Worm (Caenorhabditis elegans) whole organism, L1 larva: ENCODE measurements around the gene Y39A1A.31.

Experiments used
- C04F5.9 ChIP-seq: sonication (generic microtip); optimal IDR thresholded peaks from 2 replicates; lab custom pipeline; 2016; ENCODE audit warnings: missing genetic modification characterization, missing compliant biosample characterization
- C34B4.2 ChIP-seq: sonication (generic microtip); optimal IDR thresholded peaks from 2 replicates; lab custom pipeline; 2017; ENCODE audit warnings: mild to moderate bottlenecking, missing genetic modification characterization, missing compliant biosample characterization
- Y116A8C.19 ChIP-seq: sonication (generic microtip); optimal IDR thresholded peaks from 2 replicates; lab custom pipeline; 2016; ENCODE audit warnings: missing compliant biosample characterization, missing genetic modification characterization, borderline replicate concordance
- ceh-8 ChIP-seq: fragments of 200-800 bp; sonication (Bioruptor generic); optimal IDR thresholded peaks from 2 replicates; lab custom pipeline; 2018; ENCODE audit warnings: mild to moderate bottlenecking, missing genetic modification characterization, moderate library complexity, missing compliant biosample characterization
- ces-1 ChIP-seq: fragments of 150-350 bp; optimal IDR thresholded peaks from 2 replicates; lab custom pipeline; 2014; ENCODE audit warnings: missing biosample characterization, missing genetic modification reagents, missing genetic modification characterization
- dpl-1 ChIP-seq, 3 experiments: fragments of 150-350 bp in 2 of 3; sonication (generic microtip) in 1 of 3; optimal IDR thresholded peaks; 2 replicates each; lab custom pipeline; 2014 to 2017; ENCODE audit warnings: missing biosample characterization in 3 of 3, missing genetic modification characterization in 3 of 3, missing genetic modification reagents in 3 of 3
- dsc-1 ChIP-seq: sonication (generic microtip); optimal IDR thresholded peaks from 2 replicates; lab custom pipeline; 2016; ENCODE audit warnings: mild to moderate bottlenecking, missing genetic modification characterization, missing compliant biosample characterization
- efl-1 ChIP-seq, 4 experiments: fragments of 150-350 bp; optimal IDR thresholded peaks in 3 of 4; peaks in 1 of 4; 1 replicate in 1 of 4; 2 replicates in 3 of 4; lab custom pipeline; 2014; ENCODE audit warnings: missing biosample characterization in 2 of 4, missing genetic modification characterization in 2 of 4, missing genetic modification reagents in 2 of 4
- efl-3 ChIP-seq: fragments of 200-800 bp; sonication (Bioruptor generic); optimal IDR thresholded peaks from 2 replicates; lab custom pipeline; 2018; ENCODE audit warnings: mild to moderate bottlenecking, missing genetic modification characterization, missing compliant biosample characterization
- egl-27 ChIP-seq, 2 experiments: fragments of 150-350 bp in 1 of 2; sonication (generic microtip); optimal IDR thresholded peaks; 3 replicates each; lab custom pipeline; 2017 to 2018; ENCODE audit warnings: missing biosample characterization in 2 of 2, missing genetic modification characterization in 2 of 2, missing genetic modification reagents in 2 of 2
- elt-2 ChIP-seq: sonication (generic microtip); optimal IDR thresholded peaks from 2 replicates; lab custom pipeline; 2016; ENCODE audit warnings: missing genetic modification characterization, mild to moderate bottlenecking, inconsistent platforms, missing compliant biosample characterization, missing genetic modification reagents
- elt-3 ChIP-seq, 6 experiments: fragments of 150-350 bp in 1 of 6; sonication (generic microtip); optimal IDR thresholded peaks; 2 replicates each; lab custom pipeline; 2017 to 2018; ENCODE audit warnings: missing biosample characterization in 6 of 6, missing genetic modification characterization in 6 of 6, inconsistent platforms in 1 of 6
- ets-5 ChIP-seq: fragments of 200-800 bp; sonication (Bioruptor generic); IDR thresholded peaks from 2 replicates; pipeline ENCODE4 v1.3.6; 2022; ENCODE audit warnings: missing genetic modification characterization, missing compliant biosample characterization
- fkh-4 ChIP-seq: sonication (generic microtip); optimal IDR thresholded peaks from 2 replicates; lab custom pipeline; 2016; ENCODE audit warnings: missing compliant biosample characterization, missing genetic modification characterization, borderline replicate concordance
- fkh-8 ChIP-seq: sonication (generic microtip); optimal IDR thresholded peaks from 2 replicates; lab custom pipeline; 2016; ENCODE audit warnings: mild to moderate bottlenecking, missing genetic modification characterization, missing compliant biosample characterization
- fos-1 ChIP-seq: fragments of 150-350 bp; optimal IDR thresholded peaks from 2 replicates; lab custom pipeline; 2014; ENCODE audit warnings: missing biosample characterization, missing genetic modification characterization
- hlh-4 ChIP-seq: sonication (generic microtip); optimal IDR thresholded peaks from 2 replicates; lab custom pipeline; 2016; ENCODE audit warnings: mild to moderate bottlenecking, missing genetic modification characterization, missing compliant biosample characterization
- irx-1 ChIP-seq: sonication (generic microtip); optimal IDR thresholded peaks from 2 replicates; lab custom pipeline; 2016; ENCODE audit warnings: missing genetic modification characterization, missing compliant biosample characterization
- lin-13 ChIP-seq: fragments of 150-350 bp; optimal IDR thresholded peaks from 2 replicates; lab custom pipeline; 2014; ENCODE audit warnings: missing biosample characterization, missing genetic modification reagents, missing genetic modification characterization
- lin-14 ChIP-seq: fragments of 200-800 bp; sonication (Bioruptor generic); optimal IDR thresholded peaks from 2 replicates; lab custom pipeline; 2018; ENCODE audit warnings: mild to moderate bottlenecking, missing genetic modification characterization, moderate library complexity, missing compliant biosample characterization
- lin-15B ChIP-seq: fragments of 150-350 bp; sonication (generic microtip); optimal IDR thresholded peaks from 3 replicates; lab custom pipeline; 2014; ENCODE audit warnings: missing biosample characterization, missing genetic modification characterization
- lin-39 ChIP-seq: fragments of 150-350 bp; optimal IDR thresholded peaks from 2 replicates; lab custom pipeline; 2014; ENCODE audit warnings: missing biosample characterization, missing genetic modification reagents, missing genetic modification characterization
- lir-3 ChIP-seq: sonication (generic microtip); optimal IDR thresholded peaks from 2 replicates; lab custom pipeline; 2016; ENCODE audit warnings: mild to moderate bottlenecking, missing genetic modification characterization, moderate library complexity, missing compliant biosample characterization; ENCODE audit not compliant: poor library complexity
- lsy-2 ChIP-seq, 2 experiments: fragments of 150-350 bp; optimal IDR thresholded peaks; 2 replicates each; lab custom pipeline; 2014; ENCODE audit warnings: missing biosample characterization in 2 of 2, missing genetic modification characterization in 2 of 2
- mab-9 ChIP-seq: fragments of 200-800 bp; sonication (Bioruptor generic); IDR thresholded peaks from 2 replicates; pipeline ENCODE4 v1.3.6; 2022; ENCODE audit warnings: missing genetic modification reagents, missing genetic modification characterization, missing compliant biosample characterization
- nhr-12 ChIP-seq: sonication (generic microtip); optimal IDR thresholded peaks from 2 replicates; lab custom pipeline; 2017; ENCODE audit warnings: missing biosample characterization, missing genetic modification characterization
- nhr-20 ChIP-seq: sonication (generic microtip); optimal IDR thresholded peaks from 2 replicates; lab custom pipeline; 2016; ENCODE audit warnings: mild to moderate bottlenecking, missing genetic modification characterization, missing compliant biosample characterization
- nhr-71 ChIP-seq: sonication (generic microtip); optimal IDR thresholded peaks from 2 replicates; lab custom pipeline; 2016; ENCODE audit warnings: mild to moderate bottlenecking, missing genetic modification characterization, moderate library complexity, missing compliant biosample characterization
- nhr-77 ChIP-seq: fragments of 150-350 bp; optimal IDR thresholded peaks from 2 replicates; lab custom pipeline; 2014; ENCODE audit warnings: missing biosample characterization, missing genetic modification characterization
- nhr-84 ChIP-seq: sonication (generic microtip); optimal IDR thresholded peaks from 2 replicates; lab custom pipeline; 2017; ENCODE audit warnings: missing biosample characterization, missing genetic modification characterization
- nhr-85 ChIP-seq: sonication (generic microtip); peaks from one replicate; lab custom pipeline; 2016; ENCODE audit warnings: missing genetic modification characterization, inconsistent platforms, missing compliant biosample characterization
- pag-3 ChIP-seq: sonication (generic microtip); optimal IDR thresholded peaks from 2 replicates; lab custom pipeline; 2017; ENCODE audit warnings: missing genetic modification characterization, mild to moderate bottlenecking, missing compliant biosample characterization, antibody characterized with exemption, borderline replicate concordance; ENCODE audit not compliant: insufficient read depth
- pax-3 ChIP-seq: fragments of 200-800 bp; sonication (Bioruptor generic); optimal IDR thresholded peaks from 2 replicates; lab custom pipeline; 2018; ENCODE audit warnings: mild to moderate bottlenecking, missing genetic modification characterization, moderate library complexity, missing compliant biosample characterization
- pqm-1 ChIP-seq: sonication (generic microtip); optimal IDR thresholded peaks from 3 replicates; lab custom pipeline; 2017; ENCODE audit warnings: missing biosample characterization, missing genetic modification characterization
- rnt-1 ChIP-seq: sonication (generic microtip); optimal IDR thresholded peaks from 2 replicates; lab custom pipeline; 2016; ENCODE audit warnings: mild to moderate bottlenecking, missing genetic modification characterization, moderate library complexity, missing compliant biosample characterization
- skn-1 ChIP-seq: fragments of 150-350 bp; optimal IDR thresholded peaks from 2 replicates; lab custom pipeline; 2014; ENCODE audit warnings: missing biosample characterization, missing genetic modification characterization
- snpc-4 ChIP-seq: fragments of 150-350 bp; optimal IDR thresholded peaks from 2 replicates; lab custom pipeline; 2014; ENCODE audit warnings: missing biosample characterization, missing genetic modification characterization
- snu-23 ChIP-seq: sonication (generic microtip); optimal IDR thresholded peaks from 2 replicates; lab custom pipeline; 2016; ENCODE audit warnings: missing genetic modification characterization, missing compliant biosample characterization
- sup-37 ChIP-seq: fragments of 200-800 bp; sonication (Bioruptor generic); optimal IDR thresholded peaks from 2 replicates; lab custom pipeline; 2018; ENCODE audit warnings: mild to moderate bottlenecking, missing genetic modification characterization, missing compliant biosample characterization
- tbx-2 ChIP-seq: sonication (generic microtip); optimal IDR thresholded peaks from 2 replicates; lab custom pipeline; 2016; ENCODE audit warnings: missing genetic modification characterization, missing compliant biosample characterization
- vab-15 ChIP-seq: sonication (generic microtip); optimal IDR thresholded peaks from 2 replicates; lab custom pipeline; 2017; ENCODE audit warnings: missing genotype, mild to moderate bottlenecking, missing genetic modification characterization, missing compliant biosample characterization
- xbp-1 ChIP-seq: sonication (generic microtip); optimal IDR thresholded peaks from 2 replicates; lab custom pipeline; 2016; ENCODE audit warnings: missing genetic modification characterization, missing compliant biosample characterization
- zip-4 ChIP-seq: fragments of 200-800 bp; sonication (Bioruptor generic); optimal IDR thresholded peaks from 2 replicates; lab custom pipeline; 2018; ENCODE audit warnings: mild to moderate bottlenecking, missing genetic modification characterization, moderate library complexity, missing compliant biosample characterization
- ztf-11 ChIP-seq, 2 experiments: sonication (generic microtip); optimal IDR thresholded peaks; 2 replicates each; lab custom pipeline; 2016 to 2017; ENCODE audit warnings: missing genetic modification characterization in 2 of 2, missing biosample characterization in 1 of 2, missing compliant biosample characterization in 1 of 2

The Y39A1A.31 gene

ce11 chrIII:10717479-10717878 is 28.5 kb upstream of the Y39A1A.31 start (continued):
- TF ChIP-seq hlh-4 (tag; lab: Kevin White, UChicago) = no peak
- TF ChIP-seq vab-15 = no peak
- peak in 4 of 6 experiments; percentile 58 to 90 (median 76) for TF ChIP-seq elt-3 (tag; optimal IDR thresholded peaks at IDR 0.05; lab: Kevin White, UChicago)
- TF ChIP-seq egl-27 (tag; optimal IDR thresholded peaks at IDR 0.05; lab: Kevin White, UChicago) = no peak
- peak; percentile 76 for TF ChIP-seq snu-23
- TF ChIP-seq nhr-84 (tag; lab: Kevin White, UChicago) = no peak
- TF ChIP-seq fkh-8 (tag; lab: Kevin White, UChicago) = no peak
- TF ChIP-seq efl-3 (GFP tag; lab: Kevin White, UChicago) = no peak
- no peak for TF ChIP-seq pqm-1 (tag; lab: Kevin White, UChicago)
- TF ChIP-seq pag-3 (tag; lab: Kevin White, UChicago) = no peak
- TF ChIP-seq dpl-1 (GFP tag; optimal IDR thresholded peaks at IDR 0.05; lab: Kevin White, UChicago) = peak in 1 of 3 experiments; percentile 38
- no peak for TF ChIP-seq lir-3 (tag; lab: Kevin White, UChicago)
- no peak for TF ChIP-seq C04F5.9 (tag; lab: Kevin White, UChicago)
- peak; percentile 69 for TF ChIP-seq nhr-20
- TF ChIP-seq efl-1 (optimal IDR thresholded peaks at IDR 0.05; lab: Kevin White, UChicago) = peak in 1 of 2 experiments; percentile 11
- TF ChIP-seq efl-1 (GFP tag; optimal IDR thresholded peaks at IDR 0.05 in 1 of 2; lab: Kevin White, UChicago) = peak in 1 of 2 experiments; percentile 93
- no peak for TF ChIP-seq irx-1 (tag; lab: Kevin White, UChicago)
- no peak for TF ChIP-seq zip-4 (GFP tag; lab: Kevin White, UChicago)
- TF ChIP-seq elt-2 = no peak
- TF ChIP-seq rnt-1 (tag; lab: Kevin White, UChicago) = peak; percentile 32
- no peak for TF ChIP-seq ces-1 (GFP tag; lab: Kevin White, UChicago)
- TF ChIP-seq C34B4.2 (tag; lab: Kevin White, UChicago) = no peak
- TF ChIP-seq fos-1 (tag; lab: Kevin White, UChicago) = no peak
- TF ChIP-seq tbx-2 = peak; percentile 26
- TF ChIP-seq lsy-2 (tag; optimal IDR thresholded peaks at IDR 0.05; lab: Kevin White, UChicago) = peak; percentile 26 to 30
- TF ChIP-seq fkh-4 = no peak
- TF ChIP-seq mab-9 (GFP tag; lab: Robert Waterston, UW) = no peak
- TF ChIP-seq ets-5 (GFP tag; lab: Robert Waterston, UW) = no peak
- TF ChIP-seq skn-1 (tag; lab: Kevin White, UChicago) = no peak
- peak; percentile 0 for TF ChIP-seq xbp-1
- TF ChIP-seq Y116A8C.19 (tag; lab: Kevin White, UChicago) = no peak
- no peak for TF ChIP-seq lin-39 (tag; lab: Kevin White, UChicago)
- TF ChIP-seq lin-15B (tag; lab: Kevin White, UChicago) = no peak
- no peak for TF ChIP-seq dsc-1
- no peak for TF ChIP-seq nhr-77 (tag; lab: Kevin White, UChicago)
- TF ChIP-seq nhr-85 (tag; lab: Kevin White, UChicago) = peak; percentile 92
- TF ChIP-seq lin-13 (GFP tag; lab: Kevin White, UChicago) = no peak
- no peak for TF ChIP-seq snpc-4 (tag; lab: Kevin White, UChicago)
- no peak for TF ChIP-seq ceh-8 (GFP tag; lab: Kevin White, UChicago)
- TF ChIP-seq nhr-12 = no peak

- no peak for TF ChIP-seq elt-2
- peak; percentile 52 for TF ChIP-seq lin-14 (GFP tag; lab: Kevin White, UChicago)
- TF ChIP-seq hlh-4 (tag; lab: Kevin White, UChicago) = no peak
- TF ChIP-seq nhr-71 (tag; lab: Kevin White, UChicago) = peak; percentile 31
- TF ChIP-seq lsy-2 (tag; optimal IDR thresholded peaks at IDR 0.05; lab: Kevin White, UChicago) = no peak
- TF ChIP-seq efl-1 (optimal IDR thresholded peaks at IDR 0.05; lab: Kevin White, UChicago) = no peak
- TF ChIP-seq efl-1 (GFP tag; optimal IDR thresholded peaks at IDR 0.05 in 1 of 2; lab: Kevin White, UChicago) = peak in 1 of 2 experiments; percentile 22
- TF ChIP-seq snpc-4 (tag; lab: Kevin White, UChicago) = no peak
- TF ChIP-seq ztf-11 (tag; optimal IDR thresholded peaks at IDR 0.05; lab: Kevin White, UChicago) = no peak
- no peak for TF ChIP-seq pax-3
- TF ChIP-seq ets-5 (GFP tag; lab: Robert Waterston, UW) = no peak
- no peak for TF ChIP-seq sup-37 (GFP tag; lab: Kevin White, UChicago)
- TF ChIP-seq pag-3 (tag; lab: Kevin White, UChicago) = no peak
These were observed 27.1 kb upstream of the Y39A1A.31 start, which contains the start of gene W09D10.4 for ce11 chrIII:10716091-10716490. Gene W09D10.4 (minus strand): TSS chrIII:10716191.
